Fruit fly (Drosophila melanogaster) whole organism, pupa: ENCODE results near the gene Ns1.

Experiments
- CG10348 ChIP-seq: fragments of 200-800 bp; sonication (Bioruptor generic); IDR thresholded peaks from 2 replicates; pipeline ENCODE4 v1.3.6; 2022; ENCODE audit warnings: missing biosample characterization, missing genetic modification characterization
- CG12605 ChIP-seq: fragments of 200-800 bp; sonication (Bioruptor generic); IDR thresholded peaks from 2 replicates; pipeline ENCODE4 v1.3.6; 2022; ENCODE audit warnings: missing biosample characterization, missing genetic modification characterization
- CG13204 ChIP-seq: fragments of 200-800 bp; sonication (Bioruptor generic); optimal IDR thresholded peaks from 2 replicates; lab custom pipeline; 2018; ENCODE audit warnings: missing biosample characterization, mild to moderate bottlenecking, missing genetic modification characterization, moderate library complexity
- CG14655 ChIP-seq: fragments of 200-800 bp; sonication (Bioruptor generic); optimal IDR thresholded peaks from 3 replicates; lab custom pipeline; 2017; ENCODE audit warnings: mild to moderate bottlenecking, missing biosample characterization, missing genetic modification reagents, missing genetic modification characterization
- CG15710 ChIP-seq: fragments of 200-800 bp; sonication (Bioruptor generic); optimal IDR thresholded peaks from 2 replicates; lab custom pipeline; 2018; ENCODE audit warnings: missing biosample characterization, mild to moderate bottlenecking, missing genetic modification characterization, moderate library complexity
- CG17806 ChIP-seq: fragments of 200-800 bp; sonication (Bioruptor generic); optimal IDR thresholded peaks from 2 replicates; lab custom pipeline; 2018; ENCODE audit warnings: missing biosample characterization, mild to moderate bottlenecking, missing genetic modification characterization, moderate library complexity
- CG32121 ChIP-seq: fragments of 200-800 bp; sonication (Bioruptor generic); IDR thresholded peaks from 2 replicates; pipeline ENCODE4 v1.3.6; 2022; ENCODE audit warnings: missing biosample characterization, missing genetic modification characterization
- CG34367 ChIP-seq: fragments of 200-800 bp; sonication (Bioruptor generic); optimal IDR thresholded peaks from 2 replicates; lab custom pipeline; 2018; ENCODE audit warnings: missing biosample characterization, mild to moderate bottlenecking, missing genetic modification characterization
- CG4496 ChIP-seq: fragments of 200-800 bp; sonication (Bioruptor generic); IDR thresholded peaks from 3 replicates; pipeline ENCODE4 v1.3.6; 2022; ENCODE audit warnings: missing biosample characterization, missing genetic modification characterization
- CG8159 ChIP-seq: fragments of 200-800 bp; sonication (Bioruptor generic); optimal IDR thresholded peaks from 3 replicates; lab custom pipeline; 2018; ENCODE audit warnings: missing biosample characterization, mild to moderate bottlenecking, missing genetic modification characterization, moderate library complexity
- CG8301 ChIP-seq: fragments of 200-800 bp; sonication (Bioruptor generic); optimal IDR thresholded peaks from 2 replicates; lab custom pipeline; 2018; ENCODE audit warnings: missing biosample characterization, mild to moderate bottlenecking, missing genetic modification characterization
- CG9948 ChIP-seq: fragments of 200-800 bp; sonication (Bioruptor generic); optimal IDR thresholded peaks from 2 replicates; lab custom pipeline; 2018; ENCODE audit warnings: missing biosample characterization, mild to moderate bottlenecking, missing genetic modification characterization, moderate library complexity
- D1 ChIP-seq: fragments of 200-800 bp; sonication (Bioruptor generic); optimal IDR thresholded peaks from 2 replicates; lab custom pipeline; 2018; ENCODE audit warnings: missing biosample characterization, mild to moderate bottlenecking, missing genetic modification characterization, moderate library complexity
- EcR ChIP-seq: fragments of 200-800 bp; sonication (Bioruptor generic); optimal IDR thresholded peaks from 3 replicates; lab custom pipeline; 2019; ENCODE audit warnings: missing biosample characterization, missing genetic modification characterization, mild to moderate bottlenecking, moderate library complexity, missing genetic modification reagents
- Ets98B ChIP-seq: fragments of 200-800 bp; sonication (Bioruptor generic); IDR thresholded peaks from 2 replicates; pipeline ENCODE4 v1.3.6; 2022; ENCODE audit warnings: missing biosample characterization, missing genetic modification characterization
- Pif1A ChIP-seq: fragments of 200-800 bp; sonication (Bioruptor generic); optimal IDR thresholded peaks from 3 replicates; lab custom pipeline; 2016; ENCODE audit warnings: missing biosample characterization, missing genetic modification characterization
- Pif1B ChIP-seq: fragments of 200-800 bp; sonication (Bioruptor generic); optimal IDR thresholded peaks from 3 replicates; lab custom pipeline; 2016; ENCODE audit warnings: missing biosample characterization, missing genetic modification characterization
- Snoo ChIP-seq: fragments of 200-800 bp; sonication (Bioruptor generic); optimal IDR thresholded peaks from 3 replicates; lab custom pipeline; 2017; ENCODE audit warnings: missing biosample characterization, mild to moderate bottlenecking, missing genetic modification characterization, inconsistent platforms
- fd96Ca ChIP-seq: fragments of 200-800 bp; sonication (Bioruptor generic); IDR thresholded peaks from 3 replicates; pipeline ENCODE4 v1.3.6; 2022; ENCODE audit warnings: missing biosample characterization, missing genetic modification characterization
- gl ChIP-seq: fragments of 200-800 bp; sonication (Bioruptor generic); optimal IDR thresholded peaks from 2 replicates; lab custom pipeline; 2018; ENCODE audit warnings: missing biosample characterization, mild to moderate bottlenecking, missing genetic modification characterization
- rn ChIP-seq: fragments of 200-800 bp; sonication (Bioruptor generic); IDR thresholded peaks from 2 replicates; pipeline ENCODE4 v1.3.6; 2022; ENCODE audit warnings: missing biosample characterization, missing genetic modification characterization

Gene Ns1

DNA sequence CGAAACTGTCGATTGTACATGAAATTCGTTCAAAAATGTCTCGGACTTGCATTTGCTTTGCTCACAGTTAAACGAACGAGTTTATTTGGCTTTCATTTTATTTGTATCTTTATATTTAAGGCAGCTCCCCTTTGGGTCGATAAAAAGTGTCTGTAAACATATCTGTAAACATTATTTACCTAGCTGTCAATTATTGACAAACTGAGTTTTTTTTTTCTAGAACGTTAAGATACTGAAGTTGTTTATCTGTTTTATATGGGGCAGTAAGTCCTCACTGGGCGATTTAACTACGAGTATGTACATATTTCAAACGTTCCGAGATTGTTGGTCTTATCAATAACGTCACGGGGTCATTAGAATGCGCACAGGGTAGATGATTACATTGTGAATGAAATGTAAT, 43.2 kb upstream of the Ns1 start:
- TF ChIP-seq D1 (tag; lab: Kevin White, UChicago) (no peak), Pif1B (GFP tag; lab: Kevin White, UChicago) (no peak), CG14655 (GFP tag; lab: Kevin White, UChicago) (no peak), rn (no peak), fd96Ca (GFP tag; lab: Robert Waterston, UW) (no peak), CG10348 (GFP tag; lab: Robert Waterston, UW) (no peak), Pif1A (no peak), Ets98B (no peak)
- TF ChIP-seq, all 21 proteins: peak for 0

- TF ChIP-seq EcR (peak; percentile 96), fd96Ca (GFP tag; lab: Robert Waterston, UW) (no peak)
Measured at dm6 chr3R:17110880-17111726, 38.6 kb upstream of the Ns1 start.

- TF ChIP-seq CG9948 (tag; lab: Kevin White, UChicago) (no peak), CG12605 (no peak), gl (tag; lab: Kevin White, UChicago) (no peak), CG8159 (tag; lab: Kevin White, UChicago) (no peak), CG34367 (tag; lab: Kevin White, UChicago) (no peak), CG13204 (GFP tag; lab: Kevin White, UChicago) (no peak), CG8301 (tag; lab: Kevin White, UChicago) (no peak), CG17806 (tag; lab: Kevin White, UChicago) (no peak), fd96Ca (GFP tag; lab: Robert Waterston, UW) (no peak), Pif1A (no peak), Ets98B (no peak), CG15710 (tag; lab: Kevin White, UChicago) (no peak), CG14655 (GFP tag; lab: Kevin White, UChicago) (no peak), rn (no peak), Pif1B (GFP tag; lab: Kevin White, UChicago) (no peak), EcR (no peak), CG4496 (GFP tag; lab: Robert Waterston, UW) (no peak), D1 (tag; lab: Kevin White, UChicago) (no peak), Snoo (no peak)
- TF ChIP-seq, all 21 proteins: peak for 0
Measured at dm6 chr3R:17108881-17109280, 36.4 kb upstream of the Ns1 start.

DNA sequence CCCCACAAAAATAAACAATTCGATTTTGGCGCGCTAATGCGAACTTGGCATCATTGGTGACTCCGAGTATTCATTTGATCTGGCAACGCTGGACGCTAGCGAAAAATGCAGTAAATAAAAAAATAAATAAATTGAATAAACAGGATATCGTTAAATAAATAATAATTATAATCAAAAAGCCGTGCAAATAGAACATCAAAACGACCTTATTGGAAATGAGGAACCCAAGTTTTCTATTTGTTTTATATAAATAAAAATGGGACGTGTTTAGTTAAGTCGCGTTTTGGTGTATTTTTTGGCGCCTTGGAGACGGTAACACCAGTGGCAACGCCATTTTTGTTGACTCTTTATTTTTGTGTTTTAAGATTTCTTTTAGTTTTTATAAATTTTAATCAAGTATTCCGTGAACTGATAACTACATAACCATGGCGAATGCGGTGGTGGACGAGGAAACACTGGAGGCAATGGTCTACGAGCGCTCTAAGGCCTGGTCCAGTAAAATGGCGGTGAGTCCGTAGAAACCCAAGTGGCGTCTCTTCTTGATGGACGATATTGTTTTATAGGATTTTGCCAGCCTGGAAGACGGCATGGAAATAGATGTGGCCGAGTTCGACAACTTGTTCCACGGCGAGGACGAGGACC, 15.6 kb upstream of the Ns1 start, which contains the start of gene cal1:
Gene cal1 (plus strand): TSS at position 304 of the 642 bp plus-strand sequence.
- TF ChIP-seq Ets98B: no peak
- TF ChIP-seq CG14655 (GFP tag; lab: Kevin White, UChicago): no peak
- TF ChIP-seq CG34367 (tag; lab: Kevin White, UChicago): no peak
- no peak for TF ChIP-seq D1 (tag; lab: Kevin White, UChicago)
- no peak for TF ChIP-seq rn
- no peak for TF ChIP-seq EcR
- no peak for TF ChIP-seq gl (tag; lab: Kevin White, UChicago)
- TF ChIP-seq CG12605: no peak
- no peak for TF ChIP-seq fd96Ca (GFP tag; lab: Robert Waterston, UW)
- no peak for TF ChIP-seq CG8301 (tag; lab: Kevin White, UChicago)
- TF ChIP-seq CG15710 (tag; lab: Kevin White, UChicago): no peak
- TF ChIP-seq CG32121 (GFP tag; lab: Robert Waterston, UW): no peak
- no peak for TF ChIP-seq CG8159 (tag; lab: Kevin White, UChicago)
- TF ChIP-seq CG10348 (GFP tag; lab: Robert Waterston, UW): no peak
- TF ChIP-seq Snoo: no peak
- no peak for TF ChIP-seq Pif1A
- TF ChIP-seq Pif1B (GFP tag; lab: Kevin White, UChicago): no peak
- TF ChIP-seq CG4496 (GFP tag; lab: Robert Waterston, UW): no peak
- no peak for TF ChIP-seq CG13204 (GFP tag; lab: Kevin White, UChicago)
- TF ChIP-seq CG17806 (tag; lab: Kevin White, UChicago): no peak

DNA sequence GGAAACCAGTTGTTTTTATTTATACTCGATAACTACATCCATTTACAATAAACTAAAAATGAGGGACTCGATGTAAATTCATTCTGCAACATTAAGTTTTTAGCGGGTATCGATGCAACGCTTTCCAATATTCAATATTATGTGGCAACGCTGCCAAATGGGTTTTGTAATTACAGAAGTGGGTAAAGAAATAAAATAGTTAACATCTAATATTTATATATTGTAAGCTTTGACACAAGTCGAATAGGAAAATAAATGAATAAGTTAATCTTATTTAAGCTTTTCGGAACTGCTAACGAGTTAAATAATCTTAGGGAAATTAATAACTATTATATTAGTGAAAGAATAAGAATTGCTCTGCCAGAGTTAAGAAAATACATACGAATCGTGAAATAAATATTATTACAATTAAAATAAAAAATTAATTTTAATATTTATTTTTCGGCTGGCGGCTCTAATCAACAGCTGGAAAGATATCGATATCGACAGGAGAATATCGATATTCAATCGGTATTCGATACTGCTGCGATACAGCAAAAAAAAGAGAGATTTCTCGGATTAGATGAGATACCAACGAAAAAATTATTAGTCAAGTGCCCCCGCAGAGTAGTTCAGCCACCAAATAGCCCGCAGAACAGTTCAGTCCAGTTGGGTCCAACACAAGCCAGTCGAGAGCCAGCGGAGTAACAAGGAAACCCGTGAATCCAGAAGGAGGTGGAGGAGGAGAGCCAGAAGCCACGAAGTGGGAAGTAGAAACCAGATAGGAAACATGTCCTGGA, 12.7 kb upstream of the Ns1 start, which contains the start of gene GckIII:
Gene GckIII (plus strand): TSS at position 485 of the 779 bp plus-strand sequence.
- no peak for TF ChIP-seq CG9948 (tag; lab: Kevin White, UChicago)
- TF ChIP-seq rn: no peak
- no peak for TF ChIP-seq CG4496 (GFP tag; lab: Robert Waterston, UW)
- no peak for TF ChIP-seq CG8301 (tag; lab: Kevin White, UChicago)
- TF ChIP-seq CG32121 (GFP tag; lab: Robert Waterston, UW): no peak
- no peak for TF ChIP-seq CG15710 (tag; lab: Kevin White, UChicago)
- no peak for TF ChIP-seq gl (tag; lab: Kevin White, UChicago)
- TF ChIP-seq CG10348 (GFP tag; lab: Robert Waterston, UW): no peak
- TF ChIP-seq Pif1A: no peak
- TF ChIP-seq Pif1B (GFP tag; lab: Kevin White, UChicago): no peak
- TF ChIP-seq Ets98B: no peak
- no peak for TF ChIP-seq CG17806 (tag; lab: Kevin White, UChicago)
- TF ChIP-seq CG34367 (tag; lab: Kevin White, UChicago): no peak
- no peak for TF ChIP-seq D1 (tag; lab: Kevin White, UChicago)
- TF ChIP-seq fd96Ca (GFP tag; lab: Robert Waterston, UW): no peak
- TF ChIP-seq Snoo: no peak
- TF ChIP-seq CG8159 (tag; lab: Kevin White, UChicago): no peak
- TF ChIP-seq CG14655 (GFP tag; lab: Kevin White, UChicago): no peak
- TF ChIP-seq EcR: no peak
